Fruit fly (Drosophila melanogaster) whole organism, embryonic: ENCODE results near the gene Ctr1A.

Source experiments
- CG10147 ChIP-seq: fragments of 200-800 bp; sonication (Bioruptor generic); optimal IDR thresholded peaks from 2 replicates; lab custom pipeline; 2019; ENCODE audit warnings: missing biosample characterization, mild to moderate bottlenecking, missing genetic modification characterization, moderate library complexity
- CG10654 ChIP-seq: fragments of 200-800 bp; sonication (Bioruptor generic); optimal IDR thresholded peaks from 2 replicates; lab custom pipeline; 2016; ENCODE audit warnings: missing biosample characterization, missing genetic modification characterization
- CG12071 ChIP-seq: fragments of 200-800 bp; sonication (Bioruptor generic); optimal IDR thresholded peaks from 3 replicates; lab custom pipeline; 2018; ENCODE audit warnings: missing biosample characterization, mild to moderate bottlenecking, missing genetic modification characterization
- CG12219 ChIP-seq: fragments of 200-800 bp; sonication (Bioruptor generic); optimal IDR thresholded peaks from 3 replicates; lab custom pipeline; 2018; ENCODE audit warnings: missing biosample characterization, mild to moderate bottlenecking, missing genetic modification characterization
- CG12236 ChIP-seq: fragments of 200-800 bp; sonication (Bioruptor generic); optimal IDR thresholded peaks from 2 replicates; lab custom pipeline; 2016; ENCODE audit warnings: missing biosample characterization, missing genetic modification characterization
- CG12299 ChIP-seq: fragments of 200-800 bp; sonication (Bioruptor generic); optimal IDR thresholded peaks from 2 replicates; lab custom pipeline; 2018; ENCODE audit warnings: missing biosample characterization, mild to moderate bottlenecking, missing genetic modification characterization
- CG13894 ChIP-seq: fragments of 200-800 bp; sonication (Bioruptor generic); optimal IDR thresholded peaks from 3 replicates; lab custom pipeline; 2018; ENCODE audit warnings: missing biosample characterization, mild to moderate bottlenecking, missing genetic modification characterization, moderate library complexity
- CG14710 ChIP-seq: fragments of 200-800 bp; sonication (Bioruptor generic); optimal IDR thresholded peaks from 3 replicates; lab custom pipeline; 2019; ENCODE audit warnings: missing biosample characterization, mild to moderate bottlenecking, missing genetic modification characterization, moderate library complexity
- CG1602 ChIP-seq: fragments of 200-800 bp; sonication (Bioruptor generic); optimal IDR thresholded peaks from 3 replicates; lab custom pipeline; 2016; ENCODE audit warnings: missing biosample characterization, missing genetic modification characterization
- CG16813 ChIP-seq: fragments of 200-800 bp; sonication (Bioruptor generic); IDR thresholded peaks from 3 replicates; pipeline ENCODE4 v1.3.6; 2022; ENCODE audit warnings: missing biosample characterization, missing genetic modification characterization; ENCODE audit not compliant: partially characterized antibody
- CG16815 ChIP-seq: fragments of 200-800 bp; sonication (Bioruptor generic); optimal IDR thresholded peaks from 3 replicates; lab custom pipeline; 2017; ENCODE audit warnings: missing biosample characterization, mild to moderate bottlenecking, missing genetic modification characterization
- CG1792 ChIP-seq: fragments of 200-800 bp; sonication (Bioruptor generic); optimal IDR thresholded peaks from 2 replicates; lab custom pipeline; 2016; ENCODE audit warnings: missing biosample characterization, missing genetic modification characterization
- CG2116 ChIP-seq: fragments of 200-800 bp; sonication (Bioruptor generic); optimal IDR thresholded peaks from 3 replicates; lab custom pipeline; 2018; ENCODE audit warnings: missing biosample characterization, mild to moderate bottlenecking, missing genetic modification characterization
- CG32532 ChIP-seq: fragments of 200-800 bp; sonication (Bioruptor generic); IDR thresholded peaks from 2 replicates; pipeline ENCODE4 v1.3.6; 2022; ENCODE audit warnings: missing biosample characterization, missing genetic modification characterization
- CG43689 ChIP-seq: fragments of 200-800 bp; sonication (Bioruptor generic); IDR thresholded peaks from 2 replicates; pipeline ENCODE4 v1.3.6; 2022; ENCODE audit warnings: missing biosample characterization, missing genetic modification characterization
- CoRest ChIP-seq: fragments of 200-800 bp; sonication (Bioruptor generic); optimal IDR thresholded peaks from 3 replicates; lab custom pipeline; 2018; ENCODE audit warnings: missing biosample characterization, mild to moderate bottlenecking, missing genetic modification characterization, moderate library complexity
- Dbx ChIP-seq: fragments of 200-800 bp; sonication (Bioruptor generic); IDR thresholded peaks from 3 replicates; pipeline ENCODE4 v1.3.6; 2022; ENCODE audit warnings: missing biosample characterization, missing genetic modification characterization
- Dip2 ChIP-seq: fragments of 200-800 bp; sonication (Bioruptor generic); IDR thresholded peaks from 2 replicates; pipeline ENCODE4 v1.3.6; 2022; ENCODE audit warnings: missing biosample characterization, missing genetic modification characterization
- Dref ChIP-seq: fragments of 200-800 bp; sonication (Bioruptor generic); IDR thresholded peaks from 2 replicates; pipeline ENCODE4 v1.3.6; 2022; ENCODE audit warnings: missing biosample characterization, missing genetic modification characterization
- HLH4C ChIP-seq: fragments of 200-800 bp; sonication (Bioruptor generic); IDR thresholded peaks from 3 replicates; pipeline ENCODE4 v1.3.6; 2022; ENCODE audit warnings: missing biosample characterization, missing genetic modification characterization; ENCODE audit not compliant: partially characterized antibody
- Hr51 ChIP-seq, 2 experiments: fragments of 200-800 bp; sonication (Bioruptor generic); optimal IDR thresholded peaks; 2 replicates in 1 of 2; 3 replicates in 1 of 2; lab custom pipeline; 2016 to 2018; ENCODE audit warnings: missing biosample characterization in 2 of 2, missing genetic modification characterization in 2 of 2, mild to moderate bottlenecking in 1 of 2, moderate library complexity in 1 of 2
- Hr78 ChIP-seq, 2 experiments: fragments of 200-800 bp in 1 of 2; fragments of >200 bp in 1 of 2; sonication (Bioruptor generic) in 1 of 2; optimal IDR thresholded peaks; 2 replicates each; lab custom pipeline; 2017 to 2019; ENCODE audit warnings: missing biosample characterization in 2 of 2, missing genetic modification characterization in 2 of 2, mild to moderate bottlenecking in 1 of 2, moderate library complexity in 1 of 2
- Mad ChIP-seq: fragments of 200-800 bp; sonication (Bioruptor generic); optimal IDR thresholded peaks from 2 replicates; lab custom pipeline; 2016; ENCODE audit warnings: missing biosample characterization, missing genetic modification characterization
- Med ChIP-seq: fragments of 200-800 bp; sonication (Bioruptor generic); peaks from one replicate; lab custom pipeline; 2016; ENCODE audit warnings: missing biosample characterization, missing genetic modification characterization, mild to moderate bottlenecking, inconsistent platforms, moderate library complexity
- Ptx1 ChIP-seq: fragments of 200-800 bp; sonication (Bioruptor generic); IDR thresholded peaks from 2 replicates; pipeline ENCODE4 v1.3.6; 2022; ENCODE audit warnings: missing biosample characterization, missing genetic modification characterization
- Sox100B ChIP-seq: fragments of 200-800 bp; sonication (Bioruptor generic); optimal IDR thresholded peaks from 3 replicates; lab custom pipeline; 2018; ENCODE audit warnings: missing biosample characterization, mild to moderate bottlenecking, missing genetic modification characterization
- Sry-β ChIP-seq: fragments of 200-800 bp; sonication (Bioruptor generic); optimal IDR thresholded peaks from 2 replicates; lab custom pipeline; 2018; ENCODE audit warnings: missing biosample characterization, mild to moderate bottlenecking, missing genetic modification characterization, moderate library complexity
- YL-1 ChIP-seq: fragments of 200-800 bp; sonication (Bioruptor generic); optimal IDR thresholded peaks from 3 replicates; lab custom pipeline; 2017; ENCODE audit warnings: missing biosample characterization, mild to moderate bottlenecking, missing genetic modification characterization
- bbx ChIP-seq: fragments of 200-800 bp; sonication (Bioruptor generic); IDR thresholded peaks from 2 replicates; pipeline ENCODE4 v1.3.6; 2022; ENCODE audit warnings: missing biosample characterization, missing genetic modification characterization; ENCODE audit not compliant: partially characterized antibody
- bcd ChIP-seq: fragments of 200-800 bp; sonication (Bioruptor generic); optimal IDR thresholded peaks from 2 replicates; lab custom pipeline; 2017; ENCODE audit warnings: missing biosample characterization, mild to moderate bottlenecking, missing genetic modification characterization
- bsh ChIP-seq, 2 experiments: fragments of 200-800 bp; sonication (Bioruptor generic); optimal IDR thresholded peaks; 2 replicates each; lab custom pipeline; 2017 to 2018; ENCODE audit warnings: mild to moderate bottlenecking in 2 of 2, missing biosample characterization in 2 of 2, missing genetic modification characterization in 2 of 2, moderate library complexity in 1 of 2
- btn ChIP-seq: fragments of 200-800 bp; sonication (Bioruptor generic); optimal IDR thresholded peaks from 2 replicates; lab custom pipeline; 2016; ENCODE audit warnings: missing biosample characterization, missing genetic modification characterization
- croc ChIP-seq: fragments of 200-800 bp; sonication (Bioruptor generic); conservative IDR thresholded peaks from 3 replicates; pipeline ENCODE4 v1.3.6; 2022; ENCODE audit warnings: missing biosample characterization, missing genetic modification characterization
- dmrt99B ChIP-seq: fragments of 200-800 bp; sonication (Bioruptor generic); optimal IDR thresholded peaks from 2 replicates; lab custom pipeline; 2018; ENCODE audit warnings: missing biosample characterization, mild to moderate bottlenecking, missing genetic modification characterization, moderate library complexity
- fru ChIP-seq: fragments of >200 bp; optimal IDR thresholded peaks from 2 replicates; lab custom pipeline; 2017
- kni ChIP-seq: fragments of 200-800 bp; sonication (Bioruptor generic); optimal IDR thresholded peaks from 3 replicates; lab custom pipeline; 2017; ENCODE audit warnings: mild to moderate bottlenecking, missing biosample characterization, missing genetic modification reagents, missing genetic modification characterization
- lilli ChIP-seq: fragments of 200-800 bp; sonication (Bioruptor generic); optimal IDR thresholded peaks from 3 replicates; lab custom pipeline; 2016; ENCODE audit warnings: missing biosample characterization, missing genetic modification characterization
- pho ChIP-seq: fragments of 200-800 bp; sonication (Bioruptor generic); optimal IDR thresholded peaks from 2 replicates; lab custom pipeline; 2016; ENCODE audit warnings: missing biosample characterization, missing genetic modification characterization
- pnt ChIP-seq: fragments of 200-800 bp; sonication (Bioruptor generic); optimal IDR thresholded peaks from 3 replicates; lab custom pipeline; 2016; ENCODE audit warnings: missing biosample characterization, missing genetic modification characterization
- ranshi ChIP-seq: fragments of 200-800 bp; sonication (Bioruptor generic); IDR thresholded peaks from 2 replicates; pipeline ENCODE4 v1.3.6; 2022; ENCODE audit warnings: missing biosample characterization, missing genetic modification characterization
- toy ChIP-seq: fragments of 200-800 bp; sonication (Bioruptor generic); IDR thresholded peaks from 2 replicates; pipeline ENCODE4 v1.3.6; 2022; ENCODE audit warnings: missing biosample characterization, missing genetic modification characterization
- wor ChIP-seq: fragments of 200-800 bp; sonication (Bioruptor generic); IDR thresholded peaks from 2 replicates; pipeline ENCODE4 v1.3.6; 2022; ENCODE audit warnings: missing biosample characterization, missing genetic modification characterization
- zen2 ChIP-seq: fragments of 200-800 bp; sonication (Bioruptor generic); IDR thresholded peaks from 3 replicates; pipeline ENCODE4 v1.3.6; 2022; ENCODE audit warnings: missing biosample characterization, missing genetic modification characterization; ENCODE audit not compliant: partially characterized antibody

Gene Ctr1A

DNA sequence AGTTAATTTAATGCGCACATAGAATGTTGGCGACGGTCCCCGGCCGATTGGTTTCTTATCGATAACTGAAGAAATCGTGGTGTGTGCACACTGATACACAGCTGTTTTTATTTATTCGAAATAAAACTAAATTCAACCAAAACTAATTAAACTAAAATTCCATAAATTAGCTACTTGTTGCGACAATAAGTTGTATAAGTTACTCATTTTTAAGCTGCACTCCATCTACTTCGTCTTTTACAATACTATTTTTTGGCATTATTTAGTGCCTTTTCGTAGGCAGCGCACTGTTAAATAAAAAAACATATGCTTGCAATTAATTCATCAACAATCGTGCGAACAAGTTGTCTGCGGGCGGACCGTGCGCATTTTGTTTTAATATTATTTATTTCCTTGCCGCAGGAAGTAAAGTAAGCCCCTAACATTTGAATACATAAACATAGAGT lies at the start of gene Ctr1A, which contains the start of gene CG3224 (continued):
- TF ChIP-seq CG2116 (GFP tag; lab: Kevin White, UChicago) (peak; percentile 55), croc (GFP tag; lab: Robert Waterston, UW) (no peak), ranshi (GFP tag; lab: Robert Waterston, UW) (no peak), bcd (no peak), HLH4C (GFP tag; lab: Robert Waterston, UW) (no peak), Mad (GFP tag; lab: Kevin White, UChicago) (no peak), CG10654 (GFP tag; lab: Kevin White, UChicago) (no peak), CG1602 (GFP tag; lab: Kevin White, UChicago) (no peak), Sox100B (GFP tag; lab: Kevin White, UChicago) (no peak), CG12219 (GFP tag; lab: Kevin White, UChicago) (no peak), wor (no peak), lilli (peak; percentile 15), fru (lab: Kevin White, UChicago) (no peak), btn (GFP tag; lab: Kevin White, UChicago) (no peak), bsh (GFP tag; optimal IDR thresholded peaks at IDR 0.05; lab: Kevin White, UChicago) (no peak), toy (GFP tag; lab: Robert Waterston, UW) (no peak), Hr51 (GFP tag; optimal IDR thresholded peaks at IDR 0.05; lab: Kevin White, UChicago) (peak in 1 of 2 experiments; percentile 17), zen2 (no peak), Dbx (no peak), CoRest (no peak), CG16813 (GFP tag; lab: Robert Waterston, UW) (no peak), CG1792 (GFP tag; lab: Kevin White, UChicago) (no peak), Dip2 (GFP tag; lab: Robert Waterston, UW) (no peak), dmrt99B (tag; lab: Kevin White, UChicago) (no peak), YL-1 (GFP tag; lab: Kevin White, UChicago) (peak; percentile 64), pho (GFP tag; lab: Kevin White, UChicago) (no peak), Sry-β (GFP tag; lab: Kevin White, UChicago) (no peak), bbx (no peak), CG10147 (GFP tag; lab: Kevin White, UChicago) (no peak), Hr78 (GFP tag; optimal IDR thresholded peaks at IDR 0.05; lab: Kevin White, UChicago) (no peak), CG12236 (no peak), CG32532 (GFP tag; lab: Robert Waterston, UW) (no peak), CG12299 (tag; lab: Kevin White, UChicago) (no peak), CG14710 (tag; lab: Kevin White, UChicago) (peak; percentile 100), pnt (GFP tag; lab: Kevin White, UChicago) (no peak), CG12071 (GFP tag; lab: Kevin White, UChicago) (no peak)

DNA sequence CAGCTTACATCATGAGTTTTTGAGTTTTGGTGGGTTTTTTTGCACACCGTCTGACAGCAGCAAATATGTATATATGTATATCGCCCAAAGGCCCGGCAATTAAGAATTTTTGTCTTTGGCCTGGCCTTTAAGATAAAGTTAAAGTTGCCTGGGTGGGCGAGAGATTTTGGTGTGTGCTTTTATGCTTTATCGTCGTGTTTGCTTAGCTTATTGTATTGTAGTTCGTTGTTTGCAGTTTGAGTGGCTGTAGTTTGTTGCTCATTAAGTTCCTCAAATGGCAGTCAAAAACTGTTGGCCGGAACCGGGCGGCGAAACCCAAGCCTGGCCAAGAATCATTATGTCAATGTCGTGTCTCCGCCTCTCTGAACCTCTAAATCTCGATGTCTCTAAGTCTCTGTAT lies 49.6 kb upstream of the Ctr1A start:
- no peak for TF ChIP-seq kni (GFP tag; lab: Kevin White, UChicago)
- no peak for TF ChIP-seq Ptx1
- TF ChIP-seq CG13894 (tag; lab: Kevin White, UChicago) = peak; percentile 65
- TF ChIP-seq CG16815 (GFP tag; lab: Kevin White, UChicago) = no peak
- TF ChIP-seq CG43689 (GFP tag; lab: Robert Waterston, UW) = no peak
- no peak for TF ChIP-seq Dref (GFP tag; lab: Robert Waterston, UW)
- TF ChIP-seq Med (GFP tag; lab: Kevin White, UChicago) = peak; percentile 76
